Fruit fly (Drosophila melanogaster): ENCODE data around the gene tara.
A peak's percentile ranks its signal among the peaks of the same experiment; 100 is the strongest.

- TF ChIP-seq cic (GFP tag; optimal IDR thresholded peaks at IDR 0.05) (no peak), CG33017 (tag; optimal IDR thresholded peaks at IDR 0.05) (no peak), Clk (GFP tag; optimal IDR thresholded peaks at IDR 0.05) (no peak), CG7045 (GFP tag; optimal IDR thresholded peaks at IDR 0.05) (no peak), pad (GFP tag; optimal IDR thresholded peaks at IDR 0.05) (peak; percentile 86)
Observed at dm6 chr3R:16274534-16274933, 49.1 kb downstream of the tara start.
